Fruit fly (Drosophila melanogaster) whole organism, wandering third instar larva: ENCODE data around the gene orb.

Experiments used
- Abd-B ChIP-seq: fragments of >200 bp; optimal IDR thresholded peaks from 2 replicates; lab custom pipeline; 2017; ENCODE audit warnings: missing biosample characterization, missing genetic modification characterization
- CG9705 ChIP-seq: fragments of 200-800 bp; sonication (Bioruptor generic); optimal IDR thresholded peaks from 2 replicates; lab custom pipeline; 2018; ENCODE audit warnings: missing biosample characterization, mild to moderate bottlenecking, missing genetic modification characterization
- CrebA ChIP-seq: fragments of 200-800 bp; sonication (Bioruptor generic); optimal IDR thresholded peaks from 2 replicates; lab custom pipeline; 2016; ENCODE audit warnings: missing biosample characterization, mild to moderate bottlenecking, missing genetic modification characterization, borderline replicate concordance
- Dfd ChIP-seq: fragments of >200 bp; optimal IDR thresholded peaks from 2 replicates; lab custom pipeline; 2017; ENCODE audit warnings: missing biosample characterization, missing genetic modification characterization
- Dif ChIP-seq: fragments of 200-275, 200-300 bp; sonication (Bioruptor generic); optimal IDR thresholded peaks from 2 replicates; lab custom pipeline; 2018; ENCODE audit warnings: missing biosample characterization, missing genetic modification characterization; ENCODE audit not compliant: partially characterized antibody
- GATAd ChIP-seq: sonication (Bioruptor generic); optimal IDR thresholded peaks from 2 replicates; lab custom pipeline; 2016; ENCODE audit warnings: missing biosample characterization, missing genetic modification characterization
- HLH106 ChIP-seq: fragments of 200-800 bp; optimal IDR thresholded peaks from 3 replicates; lab custom pipeline; 2019; ENCODE audit warnings: missing biosample characterization, mild to moderate bottlenecking, missing genetic modification characterization, moderate library complexity
- Hnf4 ChIP-seq: fragments of 200-800 bp; sonication (Bioruptor generic); optimal IDR thresholded peaks from 2 replicates; lab custom pipeline; 2016; ENCODE audit warnings: missing biosample characterization, mild to moderate bottlenecking, missing genetic modification characterization
- Hr78 ChIP-seq: fragments of >200 bp; optimal IDR thresholded peaks from 2 replicates; lab custom pipeline; 2017; ENCODE audit warnings: missing biosample characterization, missing genetic modification characterization
- Hr83 ChIP-seq: fragments of 200-300 bp; sonication (Bioruptor generic); optimal IDR thresholded peaks from 2 replicates; lab custom pipeline; 2016; ENCODE audit warnings: missing biosample characterization, mild to moderate bottlenecking, missing genetic modification characterization, moderate library complexity; ENCODE audit not compliant: poor library complexity, severe bottlenecking
- Jra ChIP-seq: sonication (Bioruptor generic); optimal IDR thresholded peaks from 2 replicates; lab custom pipeline; 2016; ENCODE audit warnings: missing biosample characterization, missing genetic modification characterization
- Mio ChIP-seq: sonication (Bioruptor generic); optimal IDR thresholded peaks from 2 replicates; lab custom pipeline; 2016; ENCODE audit warnings: missing biosample characterization, missing genetic modification characterization
- Myc ChIP-seq: fragments of >200 bp; optimal IDR thresholded peaks from 2 replicates; lab custom pipeline; 2017
- N ChIP-seq: fragments of >200 bp; optimal IDR thresholded peaks from 2 replicates; lab custom pipeline; 2018; ENCODE audit warnings: missing biosample characterization, missing external identifiers, missing genetic modification characterization
- OdsH ChIP-seq: fragments of 200-800 bp; sonication (Bioruptor generic); optimal IDR thresholded peaks from 2 replicates; lab custom pipeline; 2016; ENCODE audit warnings: missing biosample characterization, mild to moderate bottlenecking, missing genetic modification characterization
- Rel ChIP-seq, 2 experiments: fragments of 200-800 bp; sonication (Bioruptor generic) in 1 of 2; optimal IDR thresholded peaks; 2 replicates in 1 of 2; 3 replicates in 1 of 2; lab custom pipeline; 2016 to 2019; ENCODE audit warnings: mild to moderate bottlenecking in 2 of 2, missing biosample characterization in 2 of 2, missing genetic modification characterization in 2 of 2, moderate library complexity in 1 of 2
- Sp1 ChIP-seq: fragments of 200-800 bp; sonication (Bioruptor generic); optimal IDR thresholded peaks from 3 replicates; lab custom pipeline; 2019; ENCODE audit warnings: missing biosample characterization, mild to moderate bottlenecking, missing genetic modification characterization, moderate library complexity
- Vsx2 ChIP-seq: fragments of 200-300, 225-300 bp; sonication (Bioruptor generic); optimal IDR thresholded peaks from 2 replicates; lab custom pipeline; 2018; ENCODE audit warnings: missing biosample characterization, missing genetic modification characterization; ENCODE audit not compliant: partially characterized antibody
- br ChIP-seq: fragments of 200-800 bp; sonication (Bioruptor generic); optimal IDR thresholded peaks from 2 replicates; lab custom pipeline; 2016; ENCODE audit warnings: missing biosample characterization, missing genetic modification characterization
- brk ChIP-seq: fragments of 200-800 bp; sonication (Bioruptor generic); optimal IDR thresholded peaks from 2 replicates; lab custom pipeline; 2016; ENCODE audit warnings: missing biosample characterization, mild to moderate bottlenecking, missing genetic modification characterization
- dl ChIP-seq, 2 experiments: fragments of 175-275, 200-275 bp in 1 of 2; fragments of 200-275 bp in 1 of 2; sonication (Bioruptor generic); optimal IDR thresholded peaks; lab custom pipeline; 2018; ENCODE audit warnings: mild to moderate bottlenecking in 2 of 2, missing biosample characterization in 2 of 2, missing genetic modification characterization in 2 of 2, moderate library complexity in 2 of 2; ENCODE audit not compliant: partially characterized antibody in 2 of 2, insufficient read depth in 1 of 2
- dmrt93B ChIP-seq: fragments of 200-800 bp; sonication (Bioruptor generic); optimal IDR thresholded peaks from 2 replicates; lab custom pipeline; 2018; ENCODE audit warnings: missing biosample characterization, mild to moderate bottlenecking, missing genetic modification characterization
- dsf ChIP-seq: sonication (Bioruptor generic); optimal IDR thresholded peaks from 2 replicates; lab custom pipeline; 2016; ENCODE audit warnings: missing biosample characterization, missing genetic modification characterization, borderline replicate concordance
- ey ChIP-seq: fragments of 200-800 bp; sonication (Bioruptor generic); optimal IDR thresholded peaks from 2 replicates; lab custom pipeline; 2016; ENCODE audit warnings: missing biosample characterization, missing genetic modification characterization
- fru ChIP-seq: fragments of 200-800 bp; sonication (Bioruptor generic); optimal IDR thresholded peaks from 3 replicates; lab custom pipeline; 2016; ENCODE audit warnings: missing biosample characterization, mild to moderate bottlenecking, missing genetic modification characterization
- h ChIP-seq: fragments of 200-800 bp; sonication (Bioruptor generic); optimal IDR thresholded peaks from 3 replicates; lab custom pipeline; 2016; ENCODE audit warnings: missing biosample characterization, mild to moderate bottlenecking, missing genetic modification characterization
- jim ChIP-seq: fragments of 175-275, 200-325 bp; sonication (Bioruptor generic); optimal IDR thresholded peaks from 2 replicates; lab custom pipeline; 2016; ENCODE audit warnings: missing biosample characterization, mild to moderate bottlenecking, missing genetic modification characterization
- lola ChIP-seq: fragments of >200 bp; optimal IDR thresholded peaks from 2 replicates; lab custom pipeline; 2017; ENCODE audit warnings: missing biosample characterization, missing genetic modification characterization
- pan ChIP-seq: fragments of >200 bp; optimal IDR thresholded peaks from 2 replicates; lab custom pipeline; 2017
- psq ChIP-seq: fragments of 200-800 bp; sonication (Bioruptor generic); optimal IDR thresholded peaks from 3 replicates; lab custom pipeline; 2017; ENCODE audit warnings: missing biosample characterization, mild to moderate bottlenecking, missing genetic modification characterization, moderate library complexity
- rgr ChIP-seq: fragments of 200-800 bp; sonication (Bioruptor generic); optimal IDR thresholded peaks from 3 replicates; lab custom pipeline; 2016; ENCODE audit warnings: missing biosample characterization, mild to moderate bottlenecking, missing genetic modification characterization
- sv ChIP-seq: fragments of 200-800 bp; sonication (Bioruptor generic); optimal IDR thresholded peaks from 3 replicates; lab custom pipeline; 2016; ENCODE audit warnings: missing biosample characterization, missing genetic modification characterization
- tai ChIP-seq: sonication (Bioruptor generic); optimal IDR thresholded peaks from 2 replicates; lab custom pipeline; 2016; ENCODE audit warnings: missing biosample characterization, missing genetic modification characterization
- usp ChIP-seq: fragments of >200 bp; optimal IDR thresholded peaks from 2 replicates; lab custom pipeline; 2017; ENCODE audit warnings: missing biosample characterization, missing genetic modification characterization
- woc ChIP-seq: sonication (Bioruptor generic); optimal IDR thresholded peaks from 2 replicates; lab custom pipeline; 2016; ENCODE audit warnings: missing biosample characterization, mild to moderate bottlenecking, missing genetic modification characterization

Gene orb

dm6 chr3R:23314332-23314731, 33.7 kb upstream of the orb start:
- TF ChIP-seq Rel (GFP tag; optimal IDR thresholded peaks at IDR 0.05; lab: Kevin White, UChicago) (no peak), Rel (tag; optimal IDR thresholded peaks at IDR 0.05; lab: Kevin White, UChicago) (no peak), br (no peak), sv (no peak), Sp1 (peak; percentile 45), jim (GFP tag; lab: Kevin White, UChicago) (peak; percentile 27), GATAd (GFP tag; lab: Kevin White, UChicago) (no peak), Hr83 (GFP tag; lab: Kevin White, UChicago) (no peak), brk (GFP tag; lab: Kevin White, UChicago) (no peak), CrebA (no peak), OdsH (GFP tag; lab: Kevin White, UChicago) (no peak), pan (lab: Kevin White, UChicago) (no peak), Hr78 (no peak), Jra (GFP tag; lab: Kevin White, UChicago) (no peak), Vsx2 (GFP tag; lab: Kevin White, UChicago) (peak; percentile 1), dmrt93B (GFP tag; lab: Kevin White, UChicago) (no peak), rgr (no peak), Dfd (GFP tag; lab: Kevin White, UChicago) (no peak), dsf (no peak), usp (GFP tag; lab: Kevin White, UChicago) (no peak), psq (peak; percentile 24), Myc (lab: Kevin White, UChicago) (no peak), dl (GFP tag; optimal IDR thresholded peaks at IDR 0.05; lab: Kevin White, UChicago; ENCODE audit: insufficient read depth in 1 of 2, partially characterized antibody in 2 of 2) (peak; percentile 60 to 67), Mio (GFP tag; lab: Kevin White, UChicago) (no peak), h (no peak), fru (GFP tag; lab: Kevin White, UChicago) (no peak), HLH106 (peak; percentile 14), N (no peak), tai (GFP tag; lab: Kevin White, UChicago) (no peak), lola (GFP tag; lab: Kevin White, UChicago) (no peak), Dif (GFP tag; lab: Kevin White, UChicago) (peak; percentile 76), Abd-B (no peak), ey (GFP tag; lab: Kevin White, UChicago) (no peak)

- TF ChIP-seq h (no peak), Hr83 (GFP tag; lab: Kevin White, UChicago) (no peak), Vsx2 (GFP tag; lab: Kevin White, UChicago) (no peak), pan (lab: Kevin White, UChicago) (no peak), dl (GFP tag; optimal IDR thresholded peaks at IDR 0.05; lab: Kevin White, UChicago; ENCODE audit: insufficient read depth in 1 of 2, partially characterized antibody in 2 of 2) (no peak), tai (GFP tag; lab: Kevin White, UChicago) (no peak), CG9705 (GFP tag; lab: Kevin White, UChicago) (no peak), lola (GFP tag; lab: Kevin White, UChicago) (no peak), dsf (no peak), Dif (GFP tag; lab: Kevin White, UChicago) (no peak), HLH106 (no peak), Hr78 (no peak), usp (GFP tag; lab: Kevin White, UChicago) (no peak), CrebA (no peak), Dfd (GFP tag; lab: Kevin White, UChicago) (no peak), Mio (GFP tag; lab: Kevin White, UChicago) (no peak), Hnf4 (GFP tag; lab: Kevin White, UChicago) (no peak), fru (GFP tag; lab: Kevin White, UChicago) (no peak)
Observed at dm6 chr3R:23312796-23313195, 32.1 kb upstream of the orb start.

dm6 chr3R:23310151-23310550, 29.5 kb upstream of the orb start:
- TF ChIP-seq pan (lab: Kevin White, UChicago) (no peak), Hr83 (GFP tag; lab: Kevin White, UChicago) (no peak), Dif (GFP tag; lab: Kevin White, UChicago) (no peak), tai (GFP tag; lab: Kevin White, UChicago) (no peak), woc (GFP tag; lab: Kevin White, UChicago) (no peak), Rel (GFP tag; optimal IDR thresholded peaks at IDR 0.05; lab: Kevin White, UChicago) (no peak), Rel (tag; optimal IDR thresholded peaks at IDR 0.05; lab: Kevin White, UChicago) (no peak), Jra (GFP tag; lab: Kevin White, UChicago) (no peak), CrebA (no peak)
